Worm (Caenorhabditis elegans) whole organism, L1 larva: ENCODE data around the gene sdz-38.
A peak's percentile ranks its signal among the peaks of the same experiment; 100 is the strongest.

ENCODE experiments used
- C04F5.9 ChIP-seq: sonication (generic microtip); optimal IDR thresholded peaks from 2 replicates; lab custom pipeline; 2016; ENCODE audit warnings: missing genetic modification characterization, missing compliant biosample characterization
- C16A3.4 ChIP-seq: fragments of 150-350 bp; optimal IDR thresholded peaks from 2 replicates; lab custom pipeline; 2014; ENCODE audit warnings: missing biosample characterization, missing genetic modification characterization
- C34B4.2 ChIP-seq: sonication (generic microtip); optimal IDR thresholded peaks from 2 replicates; lab custom pipeline; 2017; ENCODE audit warnings: mild to moderate bottlenecking, missing genetic modification characterization, missing compliant biosample characterization
- Y116A8C.19 ChIP-seq: sonication (generic microtip); optimal IDR thresholded peaks from 2 replicates; lab custom pipeline; 2016; ENCODE audit warnings: missing compliant biosample characterization, missing genetic modification characterization, borderline replicate concordance
- aha-1 ChIP-seq: fragments of 150-350 bp; optimal IDR thresholded peaks from 2 replicates; lab custom pipeline; 2014; ENCODE audit warnings: missing biosample characterization, missing genetic modification characterization
- ceh-63 ChIP-seq: fragments of 200-800 bp; sonication (Bioruptor generic); optimal IDR thresholded peaks from 2 replicates; lab custom pipeline; 2018; ENCODE audit warnings: mild to moderate bottlenecking, missing genetic modification characterization, missing compliant biosample characterization
- ceh-88 ChIP-seq: fragments of 200-800 bp; sonication (Bioruptor generic); IDR thresholded peaks from 2 replicates; pipeline ENCODE4 v1.3.6; 2022; ENCODE audit warnings: missing genetic modification characterization, missing compliant biosample characterization
- ceh-90 ChIP-seq: sonication (generic microtip); optimal IDR thresholded peaks from 2 replicates; lab custom pipeline; 2016; ENCODE audit warnings: missing genetic modification characterization, missing compliant biosample characterization
- ces-1 ChIP-seq: fragments of 150-350 bp; optimal IDR thresholded peaks from 2 replicates; lab custom pipeline; 2014; ENCODE audit warnings: missing biosample characterization, missing genetic modification reagents, missing genetic modification characterization
- dpl-1 ChIP-seq, 3 experiments: fragments of 150-350 bp in 2 of 3; sonication (generic microtip) in 1 of 3; optimal IDR thresholded peaks; 2 replicates each; lab custom pipeline; 2014 to 2017; ENCODE audit warnings: missing biosample characterization in 3 of 3, missing genetic modification characterization in 3 of 3, missing genetic modification reagents in 3 of 3
- dsc-1 ChIP-seq: sonication (generic microtip); optimal IDR thresholded peaks from 2 replicates; lab custom pipeline; 2016; ENCODE audit warnings: mild to moderate bottlenecking, missing genetic modification characterization, missing compliant biosample characterization
- egl-27 ChIP-seq, 2 experiments: fragments of 150-350 bp in 1 of 2; sonication (generic microtip); optimal IDR thresholded peaks; 3 replicates each; lab custom pipeline; 2017 to 2018; ENCODE audit warnings: missing biosample characterization in 2 of 2, missing genetic modification characterization in 2 of 2, missing genetic modification reagents in 2 of 2
- elt-2 ChIP-seq: sonication (generic microtip); optimal IDR thresholded peaks from 2 replicates; lab custom pipeline; 2016; ENCODE audit warnings: missing genetic modification characterization, mild to moderate bottlenecking, inconsistent platforms, missing compliant biosample characterization, missing genetic modification reagents
- ets-5 ChIP-seq: fragments of 200-800 bp; sonication (Bioruptor generic); IDR thresholded peaks from 2 replicates; pipeline ENCODE4 v1.3.6; 2022; ENCODE audit warnings: missing genetic modification characterization, missing compliant biosample characterization
- fkh-10 ChIP-seq: sonication (generic microtip); optimal IDR thresholded peaks from 2 replicates; lab custom pipeline; 2017; ENCODE audit warnings: missing biosample characterization, missing genetic modification reagents, missing genetic modification characterization
- fkh-4 ChIP-seq: sonication (generic microtip); optimal IDR thresholded peaks from 2 replicates; lab custom pipeline; 2016; ENCODE audit warnings: missing compliant biosample characterization, missing genetic modification characterization, borderline replicate concordance
- fkh-8 ChIP-seq: sonication (generic microtip); optimal IDR thresholded peaks from 2 replicates; lab custom pipeline; 2016; ENCODE audit warnings: mild to moderate bottlenecking, missing genetic modification characterization, missing compliant biosample characterization
- grh-1 ChIP-seq: fragments of 200-800 bp; sonication (Bioruptor generic); IDR thresholded peaks from 2 replicates; pipeline ENCODE4 v1.3.6; 2022; ENCODE audit warnings: missing genetic modification reagents, missing genetic modification characterization, missing compliant biosample characterization
- hlh-4 ChIP-seq: sonication (generic microtip); optimal IDR thresholded peaks from 2 replicates; lab custom pipeline; 2016; ENCODE audit warnings: mild to moderate bottlenecking, missing genetic modification characterization, missing compliant biosample characterization
- irx-1 ChIP-seq: sonication (generic microtip); optimal IDR thresholded peaks from 2 replicates; lab custom pipeline; 2016; ENCODE audit warnings: missing genetic modification characterization, missing compliant biosample characterization
- lin-13 ChIP-seq: fragments of 150-350 bp; optimal IDR thresholded peaks from 2 replicates; lab custom pipeline; 2014; ENCODE audit warnings: missing biosample characterization, missing genetic modification reagents, missing genetic modification characterization
- lin-14 ChIP-seq: fragments of 200-800 bp; sonication (Bioruptor generic); optimal IDR thresholded peaks from 2 replicates; lab custom pipeline; 2018; ENCODE audit warnings: mild to moderate bottlenecking, missing genetic modification characterization, moderate library complexity, missing compliant biosample characterization
- lin-15B ChIP-seq: fragments of 150-350 bp; sonication (generic microtip); optimal IDR thresholded peaks from 3 replicates; lab custom pipeline; 2014; ENCODE audit warnings: missing biosample characterization, missing genetic modification characterization
- lin-35 ChIP-seq, 2 experiments: fragments of 150-350 bp; optimal IDR thresholded peaks; 2 replicates each; lab custom pipeline; 2014; ENCODE audit warnings: missing biosample characterization in 2 of 2, missing genetic modification characterization in 2 of 2, missing genetic modification reagents in 2 of 2
- lin-39 ChIP-seq: fragments of 150-350 bp; optimal IDR thresholded peaks from 2 replicates; lab custom pipeline; 2014; ENCODE audit warnings: missing biosample characterization, missing genetic modification reagents, missing genetic modification characterization
- lsy-2 ChIP-seq, 2 experiments: fragments of 150-350 bp; optimal IDR thresholded peaks; 2 replicates each; lab custom pipeline; 2014; ENCODE audit warnings: missing biosample characterization in 2 of 2, missing genetic modification characterization in 2 of 2
- mab-9 ChIP-seq: fragments of 200-800 bp; sonication (Bioruptor generic); IDR thresholded peaks from 2 replicates; pipeline ENCODE4 v1.3.6; 2022; ENCODE audit warnings: missing genetic modification reagents, missing genetic modification characterization, missing compliant biosample characterization
- mef-2 ChIP-seq: fragments of 150-350 bp; optimal IDR thresholded peaks from 2 replicates; lab custom pipeline; 2014; ENCODE audit warnings: missing biosample characterization, missing genetic modification characterization
- nhr-11 ChIP-seq: fragments of 150-350 bp; optimal IDR thresholded peaks from 2 replicates; lab custom pipeline; 2014; ENCODE audit warnings: missing biosample characterization, missing genetic modification characterization
- nhr-12 ChIP-seq: sonication (generic microtip); optimal IDR thresholded peaks from 2 replicates; lab custom pipeline; 2017; ENCODE audit warnings: missing biosample characterization, missing genetic modification characterization
- nhr-19 ChIP-seq: fragments of 200-800 bp; sonication (Bioruptor generic); conservative IDR thresholded peaks from 2 replicates; pipeline ENCODE4 v1.3.6; 2022; ENCODE audit warnings: missing genetic modification characterization, missing compliant biosample characterization
- nhr-20 ChIP-seq: sonication (generic microtip); optimal IDR thresholded peaks from 2 replicates; lab custom pipeline; 2016; ENCODE audit warnings: mild to moderate bottlenecking, missing genetic modification characterization, missing compliant biosample characterization
- nhr-237 ChIP-seq: fragments of 150-350 bp; optimal IDR thresholded peaks from 2 replicates; lab custom pipeline; 2014; ENCODE audit warnings: missing biosample characterization, missing genetic modification characterization
- nhr-28 ChIP-seq: fragments of 150-350 bp; optimal IDR thresholded peaks from 2 replicates; lab custom pipeline; 2014; ENCODE audit warnings: missing biosample characterization, missing genetic modification characterization
- nhr-71 ChIP-seq: sonication (generic microtip); optimal IDR thresholded peaks from 2 replicates; lab custom pipeline; 2016; ENCODE audit warnings: mild to moderate bottlenecking, missing genetic modification characterization, moderate library complexity, missing compliant biosample characterization
- nhr-77 ChIP-seq: fragments of 150-350 bp; optimal IDR thresholded peaks from 2 replicates; lab custom pipeline; 2014; ENCODE audit warnings: missing biosample characterization, missing genetic modification characterization
- nhr-84 ChIP-seq: sonication (generic microtip); optimal IDR thresholded peaks from 2 replicates; lab custom pipeline; 2017; ENCODE audit warnings: missing biosample characterization, missing genetic modification characterization
- nhr-85 ChIP-seq: sonication (generic microtip); peaks from one replicate; lab custom pipeline; 2016; ENCODE audit warnings: missing genetic modification characterization, inconsistent platforms, missing compliant biosample characterization
- nhr-90 ChIP-seq: sonication (generic microtip); optimal IDR thresholded peaks from 2 replicates; lab custom pipeline; 2016; ENCODE audit warnings: mild to moderate bottlenecking, missing genetic modification characterization, missing compliant biosample characterization; ENCODE audit not compliant: poor library complexity
- pag-3 ChIP-seq: sonication (generic microtip); optimal IDR thresholded peaks from 2 replicates; lab custom pipeline; 2017; ENCODE audit warnings: missing genetic modification characterization, mild to moderate bottlenecking, missing compliant biosample characterization, antibody characterized with exemption, borderline replicate concordance; ENCODE audit not compliant: insufficient read depth
- pax-3 ChIP-seq: fragments of 200-800 bp; sonication (Bioruptor generic); optimal IDR thresholded peaks from 2 replicates; lab custom pipeline; 2018; ENCODE audit warnings: mild to moderate bottlenecking, missing genetic modification characterization, moderate library complexity, missing compliant biosample characterization
- pqm-1 ChIP-seq: sonication (generic microtip); optimal IDR thresholded peaks from 3 replicates; lab custom pipeline; 2017; ENCODE audit warnings: missing biosample characterization, missing genetic modification characterization
- skn-1 ChIP-seq: fragments of 150-350 bp; optimal IDR thresholded peaks from 2 replicates; lab custom pipeline; 2014; ENCODE audit warnings: missing biosample characterization, missing genetic modification characterization
- snpc-4 ChIP-seq: fragments of 150-350 bp; optimal IDR thresholded peaks from 2 replicates; lab custom pipeline; 2014; ENCODE audit warnings: missing biosample characterization, missing genetic modification characterization
- sox-4 ChIP-seq: sonication (generic microtip); optimal IDR thresholded peaks from 2 replicates; lab custom pipeline; 2016; ENCODE audit warnings: missing genetic modification characterization, missing compliant biosample characterization
- sptf-1 ChIP-seq: fragments of 150-350 bp; optimal IDR thresholded peaks from 2 replicates; lab custom pipeline; 2014; ENCODE audit warnings: missing biosample characterization, missing genetic modification characterization
- sup-37 ChIP-seq: fragments of 200-800 bp; sonication (Bioruptor generic); optimal IDR thresholded peaks from 2 replicates; lab custom pipeline; 2018; ENCODE audit warnings: mild to moderate bottlenecking, missing genetic modification characterization, missing compliant biosample characterization
- unc-30 ChIP-seq: sonication (generic microtip); optimal IDR thresholded peaks from 2 replicates; lab custom pipeline; 2017; ENCODE audit warnings: missing biosample characterization, missing genetic modification characterization
- unc-62 ChIP-seq: fragments of 150-350 bp; optimal IDR thresholded peaks from 2 replicates; lab custom pipeline; 2014; ENCODE audit warnings: missing biosample characterization, missing genetic modification reagents, missing genetic modification characterization
- unc-98 ChIP-seq: fragments of 200-800 bp; sonication (Bioruptor generic); IDR thresholded peaks from 2 replicates; pipeline ENCODE4 v1.3.6; 2022; ENCODE audit warnings: missing genetic modification characterization, missing compliant biosample characterization
- ztf-11 ChIP-seq, 2 experiments: sonication (generic microtip); optimal IDR thresholded peaks; 2 replicates each; lab custom pipeline; 2016 to 2017; ENCODE audit warnings: missing genetic modification characterization in 2 of 2, missing biosample characterization in 1 of 2, missing compliant biosample characterization in 1 of 2

sdz-38 gene

DNA sequence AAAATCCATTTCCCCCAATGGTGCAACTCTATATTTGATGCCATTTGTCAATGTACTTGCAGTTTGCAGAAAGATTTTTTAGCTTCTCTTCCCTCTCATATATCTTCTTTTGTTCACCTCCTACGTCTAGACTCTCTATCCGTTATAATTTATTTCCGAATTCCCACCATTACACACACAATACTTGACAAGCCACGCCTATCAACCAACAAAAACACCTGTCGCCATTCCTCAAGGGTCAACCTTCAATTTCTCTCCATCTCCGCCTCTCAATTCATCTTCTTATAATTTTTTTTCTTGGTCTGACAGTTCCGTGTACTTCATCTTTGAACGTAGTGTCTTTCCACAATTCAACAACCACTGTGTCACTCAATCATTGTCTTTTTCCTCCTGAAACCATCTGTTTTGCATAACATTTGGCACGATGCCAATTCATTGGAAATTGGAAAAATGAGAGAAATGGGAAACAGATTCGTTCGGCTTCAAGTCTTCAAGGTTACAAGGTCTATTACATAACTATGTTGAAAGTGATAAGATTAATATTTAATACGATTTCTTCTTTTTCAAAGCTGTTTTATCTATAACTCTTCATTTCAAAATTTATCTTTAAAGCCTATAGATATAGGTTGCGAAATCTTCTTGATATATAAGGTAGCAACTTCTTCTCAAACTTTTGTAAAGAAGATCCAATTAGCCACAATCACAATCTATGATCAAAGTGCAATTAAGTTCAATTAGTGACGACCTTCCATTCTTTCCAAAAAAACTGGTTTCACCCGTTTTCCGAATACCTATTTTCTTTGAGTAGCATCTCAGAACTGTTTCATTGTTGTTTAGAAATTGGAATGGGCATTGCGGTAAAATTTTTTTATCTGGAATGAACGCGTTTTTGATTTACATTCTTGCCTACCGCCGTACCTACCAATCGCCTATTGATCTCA lies 5.2 kb upstream of the sdz-38 start:
- TF ChIP-seq nhr-12 (tag; lab: Kevin White, UChicago) (no peak), C04F5.9 (tag; lab: Kevin White, UChicago) (no peak), unc-30 (no peak), irx-1 (no peak), dsc-1 (tag; lab: Kevin White, UChicago) (peak; percentile 99), nhr-90 (no peak), fkh-4 (peak; percentile 96), sox-4 (tag; lab: Kevin White, UChicago) (no peak), C34B4.2 (tag; lab: Kevin White, UChicago) (no peak), C16A3.4 (tag; lab: Kevin White, UChicago) (no peak), pag-3 (tag; lab: Kevin White, UChicago) (no peak), pqm-1 (tag; lab: Kevin White, UChicago) (no peak), unc-98 (GFP tag; lab: Robert Waterston, UW) (no peak), ceh-90 (tag; lab: Kevin White, UChicago) (no peak), hlh-4 (tag; lab: Kevin White, UChicago) (no peak), unc-62 (GFP tag; lab: Kevin White, UChicago) (no peak), snpc-4 (tag; lab: Kevin White, UChicago) (no peak), lin-39 (tag; lab: Kevin White, UChicago) (no peak), lin-35 (GFP tag; optimal IDR thresholded peaks at IDR 0.05; lab: Kevin White, UChicago) (no peak), ces-1 (GFP tag; lab: Kevin White, UChicago) (no peak), elt-2 (tag; lab: Kevin White, UChicago) (no peak), nhr-85 (tag; lab: Kevin White, UChicago) (peak; percentile 82), sptf-1 (tag; lab: Kevin White, UChicago) (no peak), egl-27 (tag; optimal IDR thresholded peaks at IDR 0.05; lab: Kevin White, UChicago) (no peak), lin-14 (peak; percentile 45), lsy-2 (tag; optimal IDR thresholded peaks at IDR 0.05; lab: Kevin White, UChicago) (no peak), ets-5 (GFP tag; lab: Robert Waterston, UW) (no peak), nhr-28 (tag; lab: Kevin White, UChicago) (no peak), Y116A8C.19 (tag; lab: Kevin White, UChicago) (no peak), nhr-84 (tag; lab: Kevin White, UChicago) (no peak), sup-37 (no peak), fkh-8 (no peak), mef-2 (no peak), fkh-10 (no peak), skn-1 (tag; lab: Kevin White, UChicago) (no peak), ceh-88 (GFP tag; lab: Robert Waterston, UW) (no peak), nhr-19 (GFP tag; lab: Robert Waterston, UW) (peak; percentile 27; the same call in 1 of the 2 replicates), ztf-11 (tag; optimal IDR thresholded peaks at IDR 0.05; lab: Kevin White, UChicago) (peak in 1 of 2 experiments; percentile 39), nhr-71 (tag; lab: Kevin White, UChicago) (peak; percentile 18), grh-1 (GFP tag; lab: Robert Waterston, UW) (peak; percentile 81), aha-1 (tag; lab: Kevin White, UChicago) (no peak), lin-13 (no peak), nhr-237 (tag; lab: Kevin White, UChicago) (no peak), nhr-11 (tag; lab: Kevin White, UChicago) (no peak), lin-15B (tag; lab: Kevin White, UChicago) (no peak), nhr-77 (tag; lab: Kevin White, UChicago) (no peak), nhr-20 (tag; lab: Kevin White, UChicago) (no peak), pax-3 (tag; lab: Kevin White, UChicago) (no peak), mab-9 (no peak), ceh-63 (GFP tag; lab: Kevin White, UChicago) (no peak), dpl-1 (GFP tag; optimal IDR thresholded peaks at IDR 0.05; lab: Kevin White, UChicago) (no peak)
